Worm (Caenorhabditis elegans) whole organism, L4 larva: ENCODE results near the gene snr-3.

Source experiments
- D1046.2 ChIP-seq: fragments of 200-800 bp; sonication (Bioruptor generic); IDR thresholded peaks from 2 replicates; pipeline ENCODE4 v1.3.6; 2022; ENCODE audit warnings: missing genetic modification characterization, missing compliant biosample characterization
- F10B5.3 ChIP-seq: sonication (generic microtip); optimal IDR thresholded peaks from 2 replicates; lab custom pipeline; 2016; ENCODE audit warnings: mild to moderate bottlenecking, missing genetic modification characterization, missing compliant biosample characterization
- F26F4.8 ChIP-seq: fragments of 200-800 bp; sonication (Bioruptor generic); conservative IDR thresholded peaks from 2 replicates; pipeline ENCODE4 v1.3.6; 2022; ENCODE audit warnings: missing genetic modification characterization, missing compliant biosample characterization
- F37D6.2 ChIP-seq: sonication (generic microtip); optimal IDR thresholded peaks from 2 replicates; lab custom pipeline; 2016; ENCODE audit warnings: mild to moderate bottlenecking, missing genetic modification characterization, missing compliant biosample characterization
- F44E2.7 ChIP-seq: fragments of 200-800 bp; sonication (Bioruptor generic); IDR thresholded peaks from 2 replicates; pipeline ENCODE4 v2.1.2; 2022; ENCODE audit warnings: missing genetic modification characterization, missing compliant biosample characterization
- F49E8.2 ChIP-seq: sonication (generic microtip); optimal IDR thresholded peaks from 2 replicates; lab custom pipeline; 2016; ENCODE audit warnings: missing compliant biosample characterization, mild to moderate bottlenecking, missing genetic modification characterization, borderline replicate concordance
- T26A8.4 ChIP-seq: fragments of 200-800 bp; sonication (Bioruptor generic); IDR thresholded peaks from 2 replicates; pipeline ENCODE4 v1.3.6; 2022; ENCODE audit warnings: missing genetic modification characterization, missing compliant biosample characterization
- Y48G9A.11 ChIP-seq: fragments of 200-800 bp; sonication (Bioruptor generic); IDR thresholded peaks from 2 replicates; pipeline ENCODE4 v1.3.6; 2022; ENCODE audit warnings: missing genetic modification reagents, missing genetic modification characterization, missing compliant biosample characterization
- Y5F2A.4 ChIP-seq: fragments of 200-800 bp; sonication (Bioruptor generic); optimal IDR thresholded peaks from 2 replicates; lab custom pipeline; 2018; ENCODE audit warnings: mild to moderate bottlenecking, missing genetic modification characterization, missing compliant biosample characterization
- Y75B8A.6 ChIP-seq: fragments of 200-800 bp; sonication (Bioruptor generic); IDR thresholded peaks from 2 replicates; pipeline ENCODE4 v1.3.6; 2022; ENCODE audit warnings: missing genetic modification reagents, missing genetic modification characterization, missing compliant biosample characterization
- arid-1 ChIP-seq: fragments of 200-800 bp; sonication (Bioruptor generic); conservative IDR thresholded peaks from 2 replicates; pipeline ENCODE4 v1.3.6; 2022; ENCODE audit warnings: missing genetic modification reagents, missing genetic modification characterization, missing compliant biosample characterization
- ceh-20 ChIP-seq: fragments of 200-800 bp; sonication (Bioruptor generic); IDR thresholded peaks from 2 replicates; pipeline ENCODE4 v1.3.6; 2022; ENCODE audit warnings: missing genetic modification reagents, missing genetic modification characterization, missing compliant biosample characterization
- ceh-28 ChIP-seq: fragments of 150-350 bp; optimal IDR thresholded peaks from 2 replicates; lab custom pipeline; 2014; ENCODE audit warnings: missing biosample characterization, missing genetic modification reagents, missing genetic modification characterization
- daf-16 ChIP-seq, 3 experiments: sonication (generic microtip); optimal IDR thresholded peaks; 2 replicates each; lab custom pipeline; 2016 to 2017; ENCODE audit warnings: missing genetic modification characterization in 3 of 3, missing genetic modification reagents in 3 of 3, mild to moderate bottlenecking in 2 of 3, missing compliant biosample characterization in 2 of 3, missing biosample characterization in 1 of 3, moderate library complexity in 1 of 3
- daf-19 ChIP-seq: fragments of 200-800 bp; sonication (Bioruptor generic); conservative IDR thresholded peaks from 2 replicates; pipeline ENCODE4 v1.3.6; 2022; ENCODE audit warnings: missing genetic modification characterization, missing compliant biosample characterization
- daf-8 ChIP-seq: fragments of 200-800 bp; sonication (Bioruptor generic); IDR thresholded peaks from 2 replicates; pipeline ENCODE4 v1.3.6; 2022; ENCODE audit warnings: missing genetic modification characterization, missing compliant biosample characterization
- dmd-6 ChIP-seq: fragments of 200-800 bp; sonication (Bioruptor generic); IDR thresholded peaks from 2 replicates; pipeline ENCODE4 v1.3.6; 2022; ENCODE audit warnings: missing genetic modification reagents, missing genetic modification characterization, missing compliant biosample characterization
- dmd-8 ChIP-seq: fragments of 200-800 bp; sonication (Bioruptor generic); IDR thresholded peaks from 2 replicates; pipeline ENCODE4 v1.3.6; 2022; ENCODE audit warnings: missing genetic modification characterization, missing compliant biosample characterization
- dve-1 ChIP-seq: sonication (generic microtip); optimal IDR thresholded peaks from 2 replicates; lab custom pipeline; 2017; ENCODE audit warnings: antibody characterized with exemption, mild to moderate bottlenecking, missing genetic modification characterization, missing compliant biosample characterization; ENCODE audit not compliant: insufficient read depth
- gei-8 ChIP-seq: fragments of 200-800 bp; sonication (Bioruptor generic); optimal IDR thresholded peaks from 2 replicates; lab custom pipeline; 2018; ENCODE audit warnings: mild to moderate bottlenecking, missing genetic modification characterization, missing compliant biosample characterization
- hif-1 ChIP-seq, 2 experiments: sonication (generic microtip); optimal IDR thresholded peaks; 2 replicates each; lab custom pipeline; 2016 to 2017; ENCODE audit warnings: missing compliant biosample characterization in 2 of 2, missing genetic modification characterization in 2 of 2, missing genetic modification reagents in 2 of 2, missing genotype in 2 of 2, mild to moderate bottlenecking in 1 of 2
- hlh-11 ChIP-seq: fragments of 200-800 bp; sonication (Bioruptor generic); optimal IDR thresholded peaks from 2 replicates; lab custom pipeline; 2018; ENCODE audit warnings: mild to moderate bottlenecking, missing genetic modification characterization, missing compliant biosample characterization
- jun-1 ChIP-seq: fragments of 150-350 bp; optimal IDR thresholded peaks from 2 replicates; lab custom pipeline; 2014; ENCODE audit warnings: missing biosample characterization, missing genetic modification reagents, missing genetic modification characterization
- lim-7 ChIP-seq: fragments of 200-800 bp; sonication (Bioruptor generic); IDR thresholded peaks from 2 replicates; pipeline ENCODE4 v1.3.6; 2022; ENCODE audit warnings: missing genetic modification characterization, missing compliant biosample characterization
- lin-13 ChIP-seq: fragments of 150-350 bp; optimal IDR thresholded peaks from 2 replicates; lab custom pipeline; 2014; ENCODE audit warnings: missing biosample characterization, missing genetic modification reagents, missing genetic modification characterization
- lin-38 ChIP-seq: fragments of 200-800 bp; sonication (Bioruptor generic); IDR thresholded peaks from 2 replicates; pipeline ENCODE4 v1.3.6; 2022; ENCODE audit warnings: missing genetic modification reagents, missing genetic modification characterization, missing compliant biosample characterization
- lir-3 ChIP-seq: sonication (generic microtip); optimal IDR thresholded peaks from 2 replicates; lab custom pipeline; 2016; ENCODE audit warnings: mild to moderate bottlenecking, missing genetic modification characterization, missing compliant biosample characterization
- madf-5 ChIP-seq, 2 experiments: fragments of 200-800 bp; sonication (Bioruptor generic); IDR thresholded peaks; 2 replicates each; pipeline ENCODE4 v1.3.6; 2022; ENCODE audit warnings: missing compliant biosample characterization in 2 of 2, missing genetic modification characterization in 2 of 2
- madf-9 ChIP-seq: fragments of 200-800 bp; sonication (Bioruptor generic); conservative IDR thresholded peaks from 2 replicates; pipeline ENCODE4 v1.3.6; 2022; ENCODE audit warnings: missing genetic modification reagents, missing genetic modification characterization, missing compliant biosample characterization
- mxl-2 ChIP-seq: fragments of 200-800 bp; sonication (Bioruptor generic); conservative IDR thresholded peaks from 2 replicates; pipeline ENCODE4 v1.3.6; 2022; ENCODE audit warnings: missing genetic modification reagents, missing genetic modification characterization, missing compliant biosample characterization
- nhr-237 ChIP-seq: sonication (generic microtip); optimal IDR thresholded peaks from 2 replicates; lab custom pipeline; 2017; ENCODE audit warnings: missing biosample characterization, missing genetic modification characterization
- nhr-28 ChIP-seq: fragments of 150-350 bp; optimal IDR thresholded peaks from 2 replicates; lab custom pipeline; 2014; ENCODE audit warnings: missing biosample characterization, missing genetic modification characterization
- nhr-42 ChIP-seq: fragments of 200-800 bp; sonication (Bioruptor generic); IDR thresholded peaks from 2 replicates; pipeline ENCODE4 v1.3.6; 2022; ENCODE audit warnings: missing genetic modification characterization, missing compliant biosample characterization
- nhr-48 ChIP-seq: sonication (generic microtip); optimal IDR thresholded peaks from 2 replicates; lab custom pipeline; 2016; ENCODE audit warnings: mild to moderate bottlenecking, missing genetic modification characterization, missing compliant biosample characterization
- nhr-6 ChIP-seq: fragments of 150-350 bp; optimal IDR thresholded peaks from 2 replicates; lab custom pipeline; 2014; ENCODE audit warnings: missing biosample characterization, missing genetic modification characterization
- nhr-77 ChIP-seq: fragments of 150-350 bp; optimal IDR thresholded peaks from 2 replicates; lab custom pipeline; 2014; ENCODE audit warnings: missing biosample characterization, missing genetic modification characterization
- pha-4 ChIP-seq, 2 experiments: fragments of 150-350 bp in 1 of 2; fragments of 200-800 bp in 1 of 2; sonication (Bioruptor generic) in 1 of 2; IDR thresholded peaks in 1 of 2; optimal IDR thresholded peaks in 1 of 2; 2 replicates each; pipeline versions ENCODE4 v1.3.6 to Lab custom; 2014 to 2022; ENCODE audit warnings: missing genetic modification characterization in 2 of 2, missing genetic modification reagents in 2 of 2, missing biosample characterization in 1 of 2, missing compliant biosample characterization in 1 of 2
- php-3 ChIP-seq: fragments of 200-800 bp; sonication (Bioruptor generic); IDR thresholded peaks from 2 replicates; pipeline ENCODE4 v1.3.6; 2022; ENCODE audit warnings: missing genetic modification reagents, missing genetic modification characterization, missing compliant biosample characterization
- pqm-1 ChIP-seq: sonication (generic microtip); optimal IDR thresholded peaks from 2 replicates; lab custom pipeline; 2017; ENCODE audit warnings: missing biosample characterization, missing genetic modification characterization
- set-16 ChIP-seq: fragments of 200-800 bp; sonication (Bioruptor generic); IDR thresholded peaks from 2 replicates; pipeline ENCODE4 v1.3.6; 2022; ENCODE audit warnings: missing genetic modification reagents, missing genetic modification characterization, missing compliant biosample characterization
- snpc-1.2 ChIP-seq: fragments of 200-800 bp; sonication (Bioruptor generic); IDR thresholded peaks from 2 replicates; pipeline ENCODE4 v1.3.6; 2022; ENCODE audit warnings: missing genetic modification reagents, missing genetic modification characterization, missing compliant biosample characterization
- snpc-4 ChIP-seq: fragments of 150-350 bp; optimal IDR thresholded peaks from 2 replicates; lab custom pipeline; 2014; ENCODE audit warnings: missing biosample characterization, missing genetic modification characterization
- spr-3 ChIP-seq: fragments of 200-800 bp; sonication (Bioruptor generic); optimal IDR thresholded peaks from 2 replicates; lab custom pipeline; 2018; ENCODE audit warnings: mild to moderate bottlenecking, missing genetic modification characterization, missing compliant biosample characterization
- tra-1 ChIP-seq: fragments of 200-800 bp; sonication (Bioruptor generic); IDR thresholded peaks from 2 replicates; pipeline ENCODE4 v1.3.6; 2022; ENCODE audit warnings: missing genetic modification reagents, missing genetic modification characterization, missing compliant biosample characterization
- unc-130 ChIP-seq: sonication (generic microtip); optimal IDR thresholded peaks from 2 replicates; lab custom pipeline; 2016; ENCODE audit warnings: missing genetic modification reagents, missing genetic modification characterization, missing compliant biosample characterization
- unc-39 ChIP-seq: sonication (generic microtip); optimal IDR thresholded peaks from 2 replicates; lab custom pipeline; 2017; ENCODE audit warnings: missing biosample characterization, missing genetic modification characterization
- zfp-3 ChIP-seq: fragments of 200-800 bp; sonication (Bioruptor generic); conservative IDR thresholded peaks from 2 replicates; pipeline ENCODE4 v1.3.6; 2022; ENCODE audit warnings: missing genetic modification reagents, missing genetic modification characterization, missing compliant biosample characterization
- zip-2 ChIP-seq: fragments of 150-350 bp; optimal IDR thresholded peaks from 2 replicates; lab custom pipeline; 2014; ENCODE audit warnings: missing biosample characterization, missing genetic modification characterization
- ztf-11 ChIP-seq: fragments of 150-350 bp; optimal IDR thresholded peaks from 2 replicates; lab custom pipeline; 2014; ENCODE audit warnings: missing biosample characterization, missing genetic modification characterization

The snr-3 gene

ce11 chrII:6491187-6491586, 1.6 kb upstream of the snr-3 start:
- TF ChIP-seq lir-3 (tag; lab: Kevin White, UChicago) (no peak), set-16 (GFP tag; lab: Robert Waterston, UW) (no peak), unc-39 (tag; lab: Kevin White, UChicago) (no peak), zip-2 (tag; lab: Kevin White, UChicago) (no peak), F26F4.8 (no peak), ceh-28 (tag; lab: Kevin White, UChicago) (no peak), lim-7 (GFP tag; lab: Robert Waterston, UW) (peak; percentile 48; the same call in 1 of the 2 replicates), madf-5 (GFP tag; IDR thresholded peaks at IDR 0.05; lab: Robert Waterston, UW) (0 out of 4 replicates have a peak, but pooled peaks of 1 of the 2 experiments have one; percentile 19), spr-3 (no peak), nhr-42 (no peak), Y5F2A.4 (GFP tag; lab: Kevin White, UChicago) (peak; percentile 8), snpc-1.2 (peak; percentile 63), jun-1 (tag; lab: Kevin White, UChicago) (no peak), daf-19 (GFP tag; lab: Robert Waterston, UW) (no peak), F37D6.2 (tag; lab: Kevin White, UChicago) (no peak), T26A8.4 (no peak), gei-8 (GFP tag; lab: Kevin White, UChicago) (no peak), unc-130 (GFP tag; lab: Kevin White, UChicago) (peak; percentile 80), Y48G9A.11 (GFP tag; lab: Robert Waterston, UW) (peak; percentile 56; the same call in 1 of the 2 replicates), snpc-4 (tag; lab: Kevin White, UChicago) (no peak), lin-13 (no peak), pha-4 (GFP tag; IDR thresholded peaks at IDR 0.05; lab: Robert Waterston, UW) (peak; percentile 60; the same call in 1 of the 2 replicates), pha-4 (tag; optimal IDR thresholded peaks at IDR 0.05; lab: Kevin White, UChicago) (no peak), lin-38 (peak; percentile 72), F49E8.2 (tag; lab: Kevin White, UChicago) (peak; percentile 81), daf-8 (GFP tag; lab: Robert Waterston, UW) (no peak), arid-1 (GFP tag; lab: Robert Waterston, UW) (peak; percentile 68; the same call in 1 of the 2 replicates), D1046.2 (GFP tag; lab: Robert Waterston, UW) (no peak), mxl-2 (GFP tag; lab: Robert Waterston, UW) (no peak), nhr-6 (tag; lab: Kevin White, UChicago) (no peak), madf-9 (GFP tag; lab: Robert Waterston, UW) (no peak), tra-1 (GFP tag; lab: Robert Waterston, UW) (0 out of 2 replicates have a peak, but pooled peaks have one; percentile 11), dmd-8 (GFP tag; lab: Robert Waterston, UW) (peak; percentile 37; the same call in 1 of the 2 replicates), zfp-3 (GFP tag; lab: Robert Waterston, UW) (no peak)

- TF ChIP-seq php-3 (GFP tag; lab: Robert Waterston, UW) (0 out of 2 replicates have a peak, but pooled peaks have one; percentile 8), lin-13 (no peak), hif-1 (tag; optimal IDR thresholded peaks at IDR 0.05; lab: Kevin White, UChicago) (no peak), F37D6.2 (tag; lab: Kevin White, UChicago) (no peak), nhr-48 (tag; lab: Kevin White, UChicago) (no peak), hlh-11 (peak; percentile 61), Y75B8A.6 (GFP tag; lab: Robert Waterston, UW) (no peak), daf-16 (GFP tag; optimal IDR thresholded peaks at IDR 0.05; lab: Kevin White, UChicago) (no peak), daf-16 (tag; optimal IDR thresholded peaks at IDR 0.05; lab: Kevin White, UChicago) (peak; percentile 56), lir-3 (tag; lab: Kevin White, UChicago) (no peak), daf-8 (GFP tag; lab: Robert Waterston, UW) (no peak), F10B5.3 (tag; lab: Kevin White, UChicago) (no peak), nhr-77 (tag; lab: Kevin White, UChicago) (peak; percentile 37), pqm-1 (tag; lab: Kevin White, UChicago) (peak; percentile 83), F44E2.7 (GFP tag; lab: Robert Waterston, UW) (no peak), dmd-6 (GFP tag; lab: Robert Waterston, UW) (peak; percentile 58), nhr-237 (tag; lab: Kevin White, UChicago) (no peak), ztf-11 (tag; lab: Kevin White, UChicago) (no peak), ceh-20 (GFP tag; lab: Robert Waterston, UW) (no peak), dve-1 (tag; lab: Kevin White, UChicago) (peak; percentile 25), nhr-28 (peak; percentile 99)
- TF ChIP-seq, all 104 proteins: peak for 8
Measured at ce11 chrII:6486344-6486743, 3.2 kb downstream of the snr-3 start.
